Fruit fly (Drosophila melanogaster) whole organism, embryonic: ENCODE measurements around the gene CG13088.

Experiments used
- B-H1 ChIP-seq: fragments of 200-800 bp; sonication (Bioruptor generic); IDR thresholded peaks from 3 replicates; pipeline ENCODE4 v1.3.6; 2022; ENCODE audit warnings: missing biosample characterization, missing genetic modification characterization
- B-H2 ChIP-seq: fragments of 200-800 bp; sonication (Bioruptor generic); optimal IDR thresholded peaks from 2 replicates; lab custom pipeline; 2018; ENCODE audit warnings: missing biosample characterization, mild to moderate bottlenecking, missing genetic modification characterization
- C15 ChIP-seq: fragments of 200-800 bp; sonication (Bioruptor generic); IDR thresholded peaks from 3 replicates; pipeline ENCODE4 v1.3.6; 2022; ENCODE audit warnings: missing biosample characterization, missing genetic modification characterization
- CG11696 ChIP-seq: fragments of 200-800 bp; sonication (Bioruptor generic); IDR thresholded peaks from 2 replicates; pipeline ENCODE4 v1.3.6; 2022; ENCODE audit warnings: missing biosample characterization, missing genetic modification characterization
- CG12299 ChIP-seq: fragments of 200-800 bp; sonication (Bioruptor generic); optimal IDR thresholded peaks from 2 replicates; lab custom pipeline; 2018; ENCODE audit warnings: missing biosample characterization, mild to moderate bottlenecking, missing genetic modification characterization
- CG13287 ChIP-seq: fragments of 200-800 bp; sonication (Bioruptor generic); IDR thresholded peaks from 2 replicates; pipeline ENCODE4 v1.3.6; 2022; ENCODE audit warnings: missing biosample characterization, missing genetic modification characterization; ENCODE audit not compliant: partially characterized antibody
- CG16813 ChIP-seq: fragments of 200-800 bp; sonication (Bioruptor generic); IDR thresholded peaks from 3 replicates; pipeline ENCODE4 v1.3.6; 2022; ENCODE audit warnings: missing biosample characterization, missing genetic modification characterization; ENCODE audit not compliant: partially characterized antibody
- CG17186 ChIP-seq: fragments of 200-800 bp; sonication (Bioruptor generic); optimal IDR thresholded peaks from 3 replicates; lab custom pipeline; 2017; ENCODE audit warnings: missing biosample characterization, missing genetic modification reagents, missing genetic modification characterization
- CG17385 ChIP-seq: fragments of 200-800 bp; sonication (Bioruptor generic); optimal IDR thresholded peaks from 3 replicates; lab custom pipeline; 2018; ENCODE audit warnings: missing biosample characterization, mild to moderate bottlenecking, missing genetic modification characterization
- CG18619 ChIP-seq: fragments of 200-800 bp; sonication (Bioruptor generic); optimal IDR thresholded peaks from 3 replicates; lab custom pipeline; 2017; ENCODE audit warnings: missing biosample characterization, mild to moderate bottlenecking, missing genetic modification characterization
- CG2875 ChIP-seq: fragments of 200-800 bp; sonication (Bioruptor generic); optimal IDR thresholded peaks from 2 replicates; lab custom pipeline; 2017; ENCODE audit warnings: missing biosample characterization, mild to moderate bottlenecking, missing genetic modification characterization, missing genetic modification reagents
- CG30020 ChIP-seq: fragments of 200-800 bp; optimal IDR thresholded peaks from 2 replicates; lab custom pipeline; 2019; ENCODE audit warnings: missing biosample characterization, mild to moderate bottlenecking, missing genetic modification characterization, moderate library complexity
- CG3281 ChIP-seq: fragments of 200-800 bp; sonication (Bioruptor generic); optimal IDR thresholded peaks from 3 replicates; lab custom pipeline; 2017; ENCODE audit warnings: missing biosample characterization, mild to moderate bottlenecking, missing genetic modification characterization
- CG4328 ChIP-seq: fragments of 200-800 bp; sonication (Bioruptor generic); optimal IDR thresholded peaks from 3 replicates; lab custom pipeline; 2017; ENCODE audit warnings: missing biosample characterization, missing genetic modification reagents, missing genetic modification characterization
- CG6689 ChIP-seq: fragments of 200-800 bp; sonication (Bioruptor generic); IDR thresholded peaks from 2 replicates; pipeline ENCODE4 v1.3.6; 2022; ENCODE audit warnings: missing biosample characterization, missing genetic modification characterization
- CG6765 ChIP-seq: fragments of 200-800 bp; sonication (Bioruptor generic); optimal IDR thresholded peaks from 3 replicates; lab custom pipeline; 2017; ENCODE audit warnings: missing biosample characterization, mild to moderate bottlenecking, missing genetic modification characterization
- CG8089 ChIP-seq: fragments of 200-800 bp; sonication (Bioruptor generic); optimal IDR thresholded peaks from 3 replicates; lab custom pipeline; 2016; ENCODE audit warnings: missing biosample characterization, missing genetic modification characterization
- Dip3 ChIP-seq: fragments of 200-800 bp; sonication (Bioruptor generic); optimal IDR thresholded peaks from 3 replicates; lab custom pipeline; 2016; ENCODE audit warnings: missing biosample characterization, missing genetic modification characterization
- E2f1 ChIP-seq: fragments of 200-800 bp; sonication (Bioruptor generic); IDR thresholded peaks from 2 replicates; pipeline ENCODE4 v1.3.6; 2022; ENCODE audit warnings: missing biosample characterization, missing genetic modification characterization
- Eip74EF ChIP-seq, 2 experiments: fragments of 200-800 bp in 1 of 2; fragments of >200 bp in 1 of 2; sonication (Bioruptor generic) in 1 of 2; optimal IDR thresholded peaks; 2 replicates each; lab custom pipeline; 2017 to 2019; ENCODE audit warnings: missing biosample characterization in 2 of 2, missing genetic modification characterization in 2 of 2, mild to moderate bottlenecking in 1 of 2, moderate library complexity in 1 of 2
- Elba2 ChIP-seq: fragments of 200-800 bp; sonication (Bioruptor generic); optimal IDR thresholded peaks from 3 replicates; lab custom pipeline; 2016; ENCODE audit warnings: missing biosample characterization, missing genetic modification characterization
- Lim3 ChIP-seq: fragments of 200-800 bp; sonication (Bioruptor generic); IDR thresholded peaks from 2 replicates; pipeline ENCODE4 v1.3.6; 2022; ENCODE audit warnings: missing biosample characterization, missing genetic modification characterization
- Opbp ChIP-seq: fragments of 200-800 bp; sonication (Bioruptor generic); IDR thresholded peaks from 3 replicates; pipeline ENCODE4 v1.3.6; 2022; ENCODE audit warnings: missing biosample characterization, missing genetic modification characterization; ENCODE audit not compliant: partially characterized antibody
- Six4 ChIP-seq: fragments of 200-800 bp; sonication (Bioruptor generic); optimal IDR thresholded peaks from 2 replicates; lab custom pipeline; 2016; ENCODE audit warnings: missing biosample characterization, missing genetic modification characterization
- Xrp1 ChIP-seq: fragments of 200-800 bp; sonication (Bioruptor generic); IDR thresholded peaks from 2 replicates; pipeline ENCODE4 v1.3.6; 2022; ENCODE audit warnings: missing biosample characterization, missing genetic modification characterization
- ase ChIP-seq: fragments of 200-800 bp; sonication (Bioruptor generic); IDR thresholded peaks from 3 replicates; pipeline ENCODE4 v1.3.6; 2022; ENCODE audit warnings: missing biosample characterization, missing genetic modification characterization
- ato ChIP-seq: fragments of 200-800 bp; sonication (Bioruptor generic); IDR thresholded peaks from 2 replicates; pipeline ENCODE4 v1.3.6; 2022; ENCODE audit warnings: missing biosample characterization, missing genetic modification characterization; ENCODE audit not compliant: partially characterized antibody
- bigmax ChIP-seq: fragments of 200-800 bp; sonication (Bioruptor generic); optimal IDR thresholded peaks from 2 replicates; lab custom pipeline; 2018; ENCODE audit warnings: missing biosample characterization, mild to moderate bottlenecking, missing genetic modification characterization
- chn ChIP-seq: fragments of 200-800 bp; sonication (Bioruptor generic); optimal IDR thresholded peaks from 2 replicates; lab custom pipeline; 2016; ENCODE audit warnings: missing biosample characterization, missing genetic modification characterization
- ci ChIP-seq: fragments of 200-800 bp; sonication (Bioruptor generic); IDR thresholded peaks from 3 replicates; pipeline ENCODE4 v1.3.6; 2022; ENCODE audit warnings: missing biosample characterization, missing genetic modification characterization
- crol ChIP-seq: fragments of 200-800 bp; sonication (Bioruptor generic); IDR thresholded peaks from 2 replicates; pipeline ENCODE4 v1.3.6; 2022; ENCODE audit warnings: missing biosample characterization, missing genetic modification characterization
- emc ChIP-seq: fragments of 200-800 bp; sonication (Bioruptor generic); optimal IDR thresholded peaks from 2 replicates; lab custom pipeline; 2016; ENCODE audit warnings: missing biosample characterization, missing genetic modification characterization
- en ChIP-seq: fragments of 200-800 bp; sonication (Bioruptor generic); optimal IDR thresholded peaks from 2 replicates; lab custom pipeline; 2016; ENCODE audit warnings: missing biosample characterization, missing genetic modification characterization
- ewg ChIP-seq: fragments of 200-800 bp; sonication (Bioruptor generic); optimal IDR thresholded peaks from 3 replicates; lab custom pipeline; 2017; ENCODE audit warnings: mild to moderate bottlenecking, missing biosample characterization, missing genetic modification reagents, missing genetic modification characterization
- eyg ChIP-seq: fragments of 200-800 bp; sonication (Bioruptor generic); optimal IDR thresholded peaks from 3 replicates; lab custom pipeline; 2016; ENCODE audit warnings: missing biosample characterization, missing genetic modification characterization
- ftz-f1 ChIP-seq: fragments of 200-800 bp; sonication (Bioruptor generic); optimal IDR thresholded peaks from 2 replicates; lab custom pipeline; 2016; ENCODE audit warnings: missing biosample characterization, missing genetic modification characterization
- gt ChIP-seq: fragments of 200-800 bp; sonication (Bioruptor generic); IDR thresholded peaks from 2 replicates; pipeline ENCODE4 v1.3.6; 2022; ENCODE audit warnings: missing biosample characterization, missing genetic modification characterization
- knrl ChIP-seq: fragments of 200-800 bp; sonication (Bioruptor generic); IDR thresholded peaks from 3 replicates; pipeline ENCODE4 v1.3.6; 2022; ENCODE audit warnings: missing biosample characterization, missing genetic modification characterization; ENCODE audit not compliant: partially characterized antibody
- lab ChIP-seq: fragments of 200-800 bp; sonication (Bioruptor generic); optimal IDR thresholded peaks from 3 replicates; lab custom pipeline; 2017; ENCODE audit warnings: missing biosample characterization, missing genetic modification characterization, mild to moderate bottlenecking, moderate library complexity, missing genetic modification reagents
- lilli ChIP-seq: fragments of 200-800 bp; sonication (Bioruptor generic); optimal IDR thresholded peaks from 3 replicates; lab custom pipeline; 2016; ENCODE audit warnings: missing biosample characterization, missing genetic modification characterization
- mam ChIP-seq: fragments of 200-800 bp; sonication (Bioruptor generic); optimal IDR thresholded peaks from 3 replicates; lab custom pipeline; 2016; ENCODE audit warnings: missing biosample characterization, missing genetic modification characterization
- nom ChIP-seq: fragments of 200-800 bp; sonication (Bioruptor generic); optimal IDR thresholded peaks from 2 replicates; lab custom pipeline; 2017; ENCODE audit warnings: missing biosample characterization, missing genetic modification characterization, mild to moderate bottlenecking, moderate library complexity, missing genetic modification reagents
- pb ChIP-seq: fragments of 200-800 bp; sonication (Bioruptor generic); optimal IDR thresholded peaks from 3 replicates; lab custom pipeline; 2016; ENCODE audit warnings: missing biosample characterization, missing genetic modification characterization
- pita ChIP-seq: fragments of 200-800 bp; sonication (Bioruptor generic); optimal IDR thresholded peaks from 2 replicates; lab custom pipeline; 2017; ENCODE audit warnings: missing biosample characterization, mild to moderate bottlenecking, missing genetic modification characterization
- run ChIP-seq: fragments of 200-800 bp; sonication (Bioruptor generic); optimal IDR thresholded peaks from 3 replicates; lab custom pipeline; 2018; ENCODE audit warnings: missing biosample characterization, mild to moderate bottlenecking, missing genetic modification characterization
- sens-2 ChIP-seq: fragments of 200-800 bp; sonication (Bioruptor generic); IDR thresholded peaks from 2 replicates; pipeline ENCODE4 v1.3.6; 2022; ENCODE audit warnings: missing biosample characterization, missing genetic modification characterization
- shn ChIP-seq: fragments of 200-800 bp; sonication (Bioruptor generic); optimal IDR thresholded peaks from 3 replicates; lab custom pipeline; 2016; ENCODE audit warnings: missing biosample characterization, missing genetic modification characterization
- tna ChIP-seq: fragments of 200-800 bp; sonication (Bioruptor generic); IDR thresholded peaks from 2 replicates; pipeline ENCODE4 v1.3.6; 2022; ENCODE audit warnings: missing biosample characterization, missing genetic modification characterization; ENCODE audit not compliant: partially characterized antibody

CG13088 gene

dm6 chr2L:8535394-8536176 lies 46.8 kb downstream of the CG13088 start (continued):
- TF ChIP-seq CG30020 (tag; lab: Kevin White, UChicago) (peak; percentile 76), Dip3 (peak; percentile 38), pita (no peak), gt (GFP tag; lab: Robert Waterston, UW) (no peak), Lim3 (no peak), mam (GFP tag; lab: Kevin White, UChicago) (no peak), emc (GFP tag; lab: Kevin White, UChicago) (no peak), ase (peak; percentile 68), B-H1 (peak; percentile 43; the same call in 2 of the 3 replicates), bigmax (GFP tag; lab: Kevin White, UChicago) (no peak), CG12299 (tag; lab: Kevin White, UChicago) (peak; percentile 85), Eip74EF (GFP tag; optimal IDR thresholded peaks at IDR 0.05; lab: Kevin White, UChicago) (peak in 1 of 2 experiments; percentile 86), ato (GFP tag; lab: Robert Waterston, UW) (no peak), CG17385 (GFP tag; lab: Kevin White, UChicago) (peak; percentile 83), CG13287 (GFP tag; lab: Robert Waterston, UW) (no peak), CG6765 (GFP tag; lab: Kevin White, UChicago) (peak; percentile 94), CG17186 (GFP tag; lab: Kevin White, UChicago) (peak; percentile 3), CG2875 (peak; percentile 81), knrl (GFP tag; lab: Robert Waterston, UW) (no peak), CG6689 (GFP tag; lab: Robert Waterston, UW) (peak; percentile 85), lilli (GFP tag; lab: Kevin White, UChicago) (peak; percentile 78), CG8089 (GFP tag; lab: Kevin White, UChicago) (no peak), B-H2 (GFP tag; lab: Kevin White, UChicago) (peak; percentile 75), C15 (GFP tag; lab: Robert Waterston, UW) (no peak; the same call in 1 of the 3 replicates), chn (GFP tag; lab: Kevin White, UChicago) (peak; percentile 9)
- TF ChIP-seq, all 482 proteins: peak for 346

- TF ChIP-seq shn (GFP tag; lab: Kevin White, UChicago), result no peak
- TF ChIP-seq CG4328 (GFP tag; lab: Kevin White, UChicago), result no peak
- no peak for TF ChIP-seq ci
- no peak for TF ChIP-seq CG3281 (GFP tag; lab: Kevin White, UChicago)
- no peak for TF ChIP-seq en (GFP tag; lab: Kevin White, UChicago)
- TF ChIP-seq eyg (GFP tag; lab: Kevin White, UChicago), result no peak
- no peak for TF ChIP-seq CG11696 (GFP tag; lab: Robert Waterston, UW)
- TF ChIP-seq sens-2 (GFP tag; lab: Robert Waterston, UW), result no peak
- TF ChIP-seq CG18619 (GFP tag; lab: Kevin White, UChicago), result no peak
- TF ChIP-seq E2f1 (GFP tag; lab: Robert Waterston, UW), result no peak
- no peak for TF ChIP-seq ftz-f1
- no peak for TF ChIP-seq crol (GFP tag; lab: Robert Waterston, UW)
- no peak for TF ChIP-seq CG16813 (GFP tag; lab: Robert Waterston, UW)
- no peak for TF ChIP-seq Opbp
- peak; percentile 73 for TF ChIP-seq Elba2 (GFP tag; lab: Kevin White, UChicago)
- TF ChIP-seq tna (GFP tag; lab: Robert Waterston, UW), result no peak
- no peak for TF ChIP-seq B-H1
- no peak for TF ChIP-seq Six4 (GFP tag; lab: Kevin White, UChicago)
- 0 out of 2 replicates have a peak, but pooled peaks have one; percentile 8 for TF ChIP-seq Xrp1 (GFP tag; lab: Robert Waterston, UW)
- no peak for TF ChIP-seq pb (GFP tag; lab: Kevin White, UChicago)
- TF ChIP-seq nom (GFP tag; lab: Kevin White, UChicago), result no peak
- no peak for TF ChIP-seq ewg
- TF ChIP-seq lab, result peak; percentile 44
- no peak for TF ChIP-seq run (tag; lab: Kevin White, UChicago)
Measured at dm6 chr2L:8538449-8539050, 49.8 kb downstream of the CG13088 start.
